Fruit fly (Drosophila melanogaster): ENCODE measurements around the gene Hip14.

dm6 chr3L:16018721-16019120, 30.7 kb downstream of the Hip14 start:
- TF ChIP-seq CTCF (optimal IDR thresholded peaks at IDR 0.05) (no peak), CG8478 (optimal IDR thresholded peaks at IDR 0.05) (no peak)

Measured in S2 (cell line).